Worm (Caenorhabditis elegans) whole organism, midembryonic: ENCODE results near the gene Y46G5A.23.

Experiments
- T22C8.4 ChIP-seq: fragments of 200-800 bp; sonication (Bioruptor generic); IDR thresholded peaks from 2 replicates; pipeline ENCODE4 v1.3.6; 2022; ENCODE audit warnings: missing genetic modification characterization, missing compliant biosample characterization
- cog-1 ChIP-seq: sonication (generic microtip); optimal IDR thresholded peaks from 2 replicates; lab custom pipeline; 2016; ENCODE audit warnings: missing genetic modification characterization, missing compliant biosample characterization
- flt-1 ChIP-seq: fragments of 200-800 bp; sonication (Bioruptor generic); IDR thresholded peaks from 2 replicates; pipeline ENCODE4 v1.3.6; 2022; ENCODE audit warnings: missing genetic modification characterization, missing compliant biosample characterization
- klf-2 ChIP-seq: fragments of 200-800 bp; sonication (Bioruptor generic); conservative IDR thresholded peaks from 2 replicates; pipeline ENCODE4 v1.3.6; 2022; ENCODE audit warnings: missing genetic modification reagents, missing genetic modification characterization, missing compliant biosample characterization
- med-1 ChIP-seq: sonication (generic microtip); optimal IDR thresholded peaks from 2 replicates; lab custom pipeline; 2017; ENCODE audit warnings: missing genetic modification characterization, mild to moderate bottlenecking, missing compliant biosample characterization, antibody characterized with exemption, missing genetic modification reagents; ENCODE audit not compliant: insufficient read depth
- ref-1 ChIP-seq: fragments of 200-800 bp; sonication (Bioruptor generic); conservative IDR thresholded peaks from 2 replicates; pipeline ENCODE4 v1.3.6; 2022; ENCODE audit warnings: missing genetic modification reagents, missing genetic modification characterization, missing compliant biosample characterization
- tab-1 ChIP-seq: fragments of 200-800 bp; sonication (Bioruptor generic); IDR thresholded peaks from 2 replicates; pipeline ENCODE4 v1.3.6; 2022; ENCODE audit warnings: missing genetic modification characterization, missing compliant biosample characterization
- ztf-23 ChIP-seq: fragments of 200-800 bp; sonication (Bioruptor generic); IDR thresholded peaks from 2 replicates; pipeline ENCODE4 v1.3.6; 2022; ENCODE audit warnings: missing genetic modification reagents, missing genetic modification characterization, missing compliant biosample characterization
- ztf-29 ChIP-seq: fragments of 200-800 bp; sonication (Bioruptor generic); IDR thresholded peaks from 2 replicates; pipeline ENCODE4 v1.3.6; 2022; ENCODE audit warnings: missing genetic modification reagents, missing genetic modification characterization, missing compliant biosample characterization

Y46G5A.23 gene

DNA sequence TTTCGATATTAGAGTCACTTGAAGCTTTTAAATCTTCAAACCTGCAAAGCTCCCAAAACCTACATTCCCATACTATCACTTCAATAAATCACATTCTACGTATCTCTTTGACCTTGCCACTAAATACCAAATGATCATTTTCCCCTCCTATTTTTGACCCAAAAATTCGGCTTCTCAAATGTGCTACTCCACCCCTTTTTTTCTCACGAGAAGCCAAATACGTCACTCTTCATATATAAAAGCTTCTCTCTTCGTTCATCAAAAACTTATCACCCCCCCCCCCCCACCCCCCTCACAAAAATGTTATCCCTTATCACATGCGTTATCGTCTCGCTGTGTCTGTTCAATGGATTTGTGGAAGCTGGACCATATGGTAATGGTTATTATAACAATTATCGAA, 2.0 kb downstream of the Y46G5A.23 start, which contains the start of gene Y46G5A.38:
Gene Y46G5A.38, plus strand, starts transcription at position 301 of the 400 bp plus-strand sequence.
- TF ChIP-seq T22C8.4 (GFP tag; lab: Robert Waterston, UW) (no peak), ztf-29 (GFP tag; lab: Robert Waterston, UW) (no peak), ztf-23 (no peak), cog-1 (tag; lab: Kevin White, UChicago) (no peak)

DNA sequence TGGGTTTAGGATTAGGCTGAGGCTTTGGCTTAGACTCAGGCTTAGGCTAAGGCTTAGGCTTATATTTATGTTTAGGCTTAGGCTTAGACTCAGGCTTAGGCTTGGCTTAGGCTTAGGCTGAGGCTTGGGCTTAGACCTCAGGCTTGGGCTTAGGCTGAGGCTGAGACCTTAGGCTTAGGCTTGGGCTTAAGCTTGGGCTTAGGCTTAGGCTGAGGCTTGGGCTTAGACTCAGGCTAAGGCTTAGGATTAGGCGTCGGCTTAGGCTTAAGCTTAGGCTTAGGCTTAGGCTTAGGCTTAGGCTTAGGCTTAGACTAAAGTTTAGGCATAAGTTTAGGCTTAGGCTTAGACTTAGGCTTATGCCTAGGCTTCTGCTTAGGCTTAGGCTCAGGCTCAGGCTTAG, 4.3 kb downstream of the Y46G5A.23 start:
- no peak for TF ChIP-seq flt-1 (GFP tag; lab: Robert Waterston, UW)
- peak; percentile 42; the same call in 1 of the 2 replicates for TF ChIP-seq ztf-29 (GFP tag; lab: Robert Waterston, UW)
- TF ChIP-seq ztf-23 = no peak
- no peak for TF ChIP-seq med-1 (GFP tag; lab: Kevin White, UChicago)
- no peak for TF ChIP-seq cog-1 (tag; lab: Kevin White, UChicago)

DNA sequence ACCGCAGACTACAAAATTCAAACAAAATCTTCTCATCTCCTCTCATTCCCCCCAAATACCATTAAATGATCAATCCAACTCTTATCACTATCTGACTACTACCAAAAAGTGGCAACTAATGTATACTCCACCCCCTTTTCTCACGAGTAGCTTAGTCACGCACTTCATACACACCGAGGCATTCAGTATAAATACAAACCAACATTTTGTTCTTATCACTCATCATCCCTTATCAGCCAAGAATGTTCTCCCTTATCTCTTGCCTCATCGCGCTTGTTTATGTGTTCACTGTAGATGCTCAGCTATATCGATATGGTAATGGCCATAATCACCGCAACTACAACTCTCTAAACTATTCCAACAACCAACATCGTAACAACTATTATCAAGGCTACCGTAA, 5.3 kb downstream of the Y46G5A.23 start, which contains the start of gene Y46G5A.36:
Gene Y46G5A.36, plus strand, starts transcription at position 243 of the 400 bp plus-strand sequence.
- TF ChIP-seq ref-1 (GFP tag; lab: Robert Waterston, UW) = no peak
- no peak for TF ChIP-seq ztf-29 (GFP tag; lab: Robert Waterston, UW)
- TF ChIP-seq ztf-23 = no peak
- no peak for TF ChIP-seq cog-1 (tag; lab: Kevin White, UChicago)
- TF ChIP-seq tab-1 = no peak
- TF ChIP-seq med-1 (GFP tag; lab: Kevin White, UChicago) = no peak
- no peak for TF ChIP-seq klf-2 (GFP tag; lab: Robert Waterston, UW)
- TF ChIP-seq flt-1 (GFP tag; lab: Robert Waterston, UW) = no peak
- TF ChIP-seq T22C8.4 (GFP tag; lab: Robert Waterston, UW) = no peak

DNA sequence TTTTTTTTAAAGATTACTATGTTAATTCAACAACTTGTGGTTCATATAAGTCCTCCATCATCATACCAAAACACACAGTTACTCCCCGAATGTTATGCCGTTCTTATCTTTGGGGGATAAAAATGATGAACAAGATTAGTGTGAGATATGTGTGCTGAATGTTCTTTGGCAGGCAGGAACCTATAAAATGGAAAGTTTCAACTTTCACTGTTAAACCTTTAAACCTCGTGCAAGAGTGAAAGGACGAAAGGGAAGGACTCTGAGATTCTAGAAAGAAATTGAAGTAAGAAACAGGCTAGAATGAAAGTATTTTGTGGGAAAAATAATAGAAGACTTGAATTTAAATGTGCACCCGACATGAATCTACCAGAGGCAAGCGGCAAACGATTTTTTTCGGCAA, 8.8 kb downstream of the Y46G5A.23 start:
- TF ChIP-seq klf-2 (GFP tag; lab: Robert Waterston, UW) = no peak
- no peak for TF ChIP-seq flt-1 (GFP tag; lab: Robert Waterston, UW)
- no peak for TF ChIP-seq med-1 (GFP tag; lab: Kevin White, UChicago)
- TF ChIP-seq cog-1 (tag; lab: Kevin White, UChicago) = no peak
- TF ChIP-seq ztf-29 (GFP tag; lab: Robert Waterston, UW) = no peak
- no peak for TF ChIP-seq ref-1 (GFP tag; lab: Robert Waterston, UW)
- no peak for TF ChIP-seq T22C8.4 (GFP tag; lab: Robert Waterston, UW)
- TF ChIP-seq tab-1 = no peak
- no peak for TF ChIP-seq ztf-23

DNA sequence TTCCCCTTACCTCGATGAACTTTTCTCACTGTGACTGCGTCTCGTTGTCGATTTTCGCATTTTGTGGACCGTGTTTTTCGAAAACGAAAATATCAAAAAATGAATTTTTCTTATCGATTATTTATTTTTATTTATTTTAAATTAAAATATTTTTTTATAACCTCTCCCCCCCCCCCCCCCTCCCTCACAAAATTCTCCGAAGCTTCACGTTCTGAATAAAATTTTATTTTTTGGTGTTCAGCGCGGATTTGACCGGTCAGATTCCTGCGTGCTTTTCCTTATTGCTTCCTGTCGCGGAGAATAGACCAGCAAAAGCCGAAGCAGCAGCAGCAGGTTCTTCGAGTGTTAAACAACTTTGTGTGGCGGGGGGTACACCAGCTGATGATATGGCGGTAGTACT, 10.3 kb downstream of the Y46G5A.23 start, which contains the start of gene Y46G5A.22:
Gene Y46G5A.22, minus strand, starts transcription at position 101 of the 400 bp plus-strand sequence.
- no peak for TF ChIP-seq ref-1 (GFP tag; lab: Robert Waterston, UW)
- no peak for TF ChIP-seq tab-1
- no peak for TF ChIP-seq med-1 (GFP tag; lab: Kevin White, UChicago)
- TF ChIP-seq cog-1 (tag; lab: Kevin White, UChicago) = no peak
- TF ChIP-seq ztf-23 = no peak
- TF ChIP-seq flt-1 (GFP tag; lab: Robert Waterston, UW) = no peak
- no peak for TF ChIP-seq ztf-29 (GFP tag; lab: Robert Waterston, UW)
- no peak for TF ChIP-seq klf-2 (GFP tag; lab: Robert Waterston, UW)
- no peak for TF ChIP-seq T22C8.4 (GFP tag; lab: Robert Waterston, UW)

DNA sequence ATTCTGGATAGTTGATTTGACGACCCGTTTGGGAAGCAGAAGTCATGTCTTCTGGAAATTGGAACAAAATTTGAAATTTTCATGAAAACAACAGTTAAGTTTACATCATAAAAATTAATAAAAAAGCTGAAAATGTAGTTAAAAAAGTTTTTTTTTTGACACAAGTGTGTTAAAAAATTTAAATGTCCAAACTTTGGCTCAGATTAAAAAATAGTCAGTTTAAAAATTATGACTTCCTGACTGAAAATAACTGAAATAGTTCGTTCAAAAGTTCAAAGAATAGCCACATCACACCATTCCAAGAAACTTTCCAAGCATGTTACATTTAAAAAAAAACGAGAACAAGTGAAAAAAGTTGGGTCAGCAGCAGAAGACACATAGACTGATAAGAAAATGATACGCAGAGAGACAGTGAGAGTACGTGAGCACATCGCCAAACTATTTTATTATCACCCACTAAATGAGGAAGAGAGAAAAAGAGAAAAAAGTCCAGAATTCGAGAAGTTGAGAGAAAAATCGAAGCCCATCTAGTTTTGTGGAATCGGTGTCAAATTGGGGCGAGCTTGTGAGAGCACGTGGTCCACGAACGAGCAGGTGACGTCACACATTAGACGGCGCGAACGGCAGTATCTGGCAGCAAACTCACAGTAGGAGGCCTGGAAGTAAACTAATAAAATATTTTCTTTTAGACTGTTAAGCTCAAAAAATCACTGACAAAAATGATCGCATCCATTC, 12.2 kb downstream of the Y46G5A.23 start, which contains the start of gene acl-7:
Gene acl-7, minus strand, starts transcription at position 51 of the 735 bp plus-strand sequence.
- TF ChIP-seq ztf-29 (GFP tag; lab: Robert Waterston, UW) (no peak), flt-1 (GFP tag; lab: Robert Waterston, UW) (no peak), tab-1 (no peak), ztf-23 (no peak), cog-1 (tag; lab: Kevin White, UChicago) (no peak), ref-1 (GFP tag; lab: Robert Waterston, UW) (no peak), T22C8.4 (GFP tag; lab: Robert Waterston, UW) (no peak), klf-2 (GFP tag; lab: Robert Waterston, UW) (no peak), med-1 (GFP tag; lab: Kevin White, UChicago) (no peak)

DNA sequence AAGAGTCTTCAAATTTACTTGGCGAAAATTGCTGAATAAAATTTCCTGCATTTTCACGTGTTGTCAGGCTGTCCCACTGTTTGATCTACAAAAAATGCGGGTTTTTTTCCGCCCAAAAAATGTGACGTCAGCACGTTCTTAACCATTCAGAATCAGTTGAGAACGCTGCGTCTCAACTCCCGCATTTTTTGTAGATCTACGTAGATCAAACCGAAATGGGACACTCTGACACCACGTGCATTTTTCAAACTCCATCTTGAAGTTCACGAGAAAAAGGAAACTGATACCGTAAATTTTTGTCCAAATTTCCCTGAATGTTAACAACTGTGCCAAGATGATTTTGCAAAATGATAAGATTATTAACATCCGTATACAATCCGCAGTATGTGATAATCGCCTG, 15.5 kb downstream of the Y46G5A.23 start:
- TF ChIP-seq ref-1 (GFP tag; lab: Robert Waterston, UW) (no peak), med-1 (GFP tag; lab: Kevin White, UChicago) (no peak), klf-2 (GFP tag; lab: Robert Waterston, UW) (no peak), tab-1 (no peak), cog-1 (tag; lab: Kevin White, UChicago) (no peak), T22C8.4 (GFP tag; lab: Robert Waterston, UW) (no peak), ztf-29 (GFP tag; lab: Robert Waterston, UW) (no peak), ztf-23 (no peak), flt-1 (GFP tag; lab: Robert Waterston, UW) (no peak)

DNA sequence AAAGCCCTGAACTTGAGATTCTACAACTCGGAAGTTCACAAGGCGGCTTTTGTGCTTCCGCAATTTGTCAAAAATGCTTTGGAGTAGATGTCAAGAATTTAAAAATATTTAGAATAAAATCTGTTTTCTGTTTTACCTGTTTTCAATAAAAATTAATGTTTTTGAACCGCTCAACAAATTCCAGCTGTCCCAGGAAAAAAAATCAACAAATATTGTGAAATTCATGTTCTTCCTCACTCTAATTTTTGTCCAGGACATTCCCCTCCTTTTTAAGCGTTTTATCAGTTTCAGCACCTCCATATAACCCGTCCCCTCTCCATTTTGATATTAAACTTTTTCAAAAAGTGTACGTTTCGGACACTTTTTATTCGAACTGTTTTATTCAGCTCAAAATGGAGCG, 18.1 kb downstream of the Y46G5A.23 start, which contains the start of gene Y46G5A.20:
Gene Y46G5A.20, plus strand, starts transcription at position 301 of the 400 bp plus-strand sequence.
- no peak for TF ChIP-seq ztf-29 (GFP tag; lab: Robert Waterston, UW)
- no peak for TF ChIP-seq ztf-23
- no peak for TF ChIP-seq flt-1 (GFP tag; lab: Robert Waterston, UW)
- no peak for TF ChIP-seq ref-1 (GFP tag; lab: Robert Waterston, UW)
- TF ChIP-seq med-1 (GFP tag; lab: Kevin White, UChicago) = no peak
- no peak for TF ChIP-seq T22C8.4 (GFP tag; lab: Robert Waterston, UW)
- TF ChIP-seq cog-1 (tag; lab: Kevin White, UChicago) = no peak
- TF ChIP-seq klf-2 (GFP tag; lab: Robert Waterston, UW) = no peak
- no peak for TF ChIP-seq tab-1

DNA sequence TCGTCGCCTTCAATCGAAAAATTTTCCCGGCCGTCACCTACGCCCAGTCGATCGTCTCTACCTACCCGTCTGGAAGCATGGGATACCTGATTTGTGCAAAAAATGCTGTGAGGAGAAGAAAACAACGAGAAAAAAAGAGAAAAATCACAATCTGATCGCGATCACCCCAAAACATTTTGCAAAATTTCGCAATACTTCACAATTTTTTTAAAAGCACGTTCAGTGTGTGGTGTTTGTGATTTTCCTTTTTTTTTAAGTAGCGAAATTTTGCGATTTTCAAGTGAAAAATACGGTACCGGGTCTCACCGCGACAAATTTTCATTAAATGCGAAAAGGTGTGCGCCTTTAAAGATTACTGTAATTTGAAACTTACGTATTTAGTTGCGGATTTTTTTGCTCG, 19.0 kb downstream of the Y46G5A.23 start:
- TF ChIP-seq T22C8.4 (GFP tag; lab: Robert Waterston, UW) (no peak), cog-1 (tag; lab: Kevin White, UChicago) (no peak), tab-1 (no peak), klf-2 (GFP tag; lab: Robert Waterston, UW) (no peak), ztf-29 (GFP tag; lab: Robert Waterston, UW) (no peak), ztf-23 (no peak), flt-1 (GFP tag; lab: Robert Waterston, UW) (no peak), med-1 (GFP tag; lab: Kevin White, UChicago) (no peak), ref-1 (GFP tag; lab: Robert Waterston, UW) (no peak)
